Fruit fly (Drosophila melanogaster) whole organism, wandering third instar larva: ENCODE measurements around the gene CG33523.

ENCODE experiments used
- Dfd ChIP-seq: fragments of >200 bp; optimal IDR thresholded peaks from 2 replicates; lab custom pipeline; 2017; ENCODE audit warnings: missing biosample characterization, missing genetic modification characterization
- Dif ChIP-seq: fragments of 200-275, 200-300 bp; sonication (Bioruptor generic); optimal IDR thresholded peaks from 2 replicates; lab custom pipeline; 2018; ENCODE audit warnings: missing biosample characterization, missing genetic modification characterization; ENCODE audit not compliant: partially characterized antibody
- N ChIP-seq: fragments of >200 bp; optimal IDR thresholded peaks from 2 replicates; lab custom pipeline; 2018; ENCODE audit warnings: missing biosample characterization, missing external identifiers, missing genetic modification characterization
- Sp1 ChIP-seq: fragments of 200-800 bp; sonication (Bioruptor generic); optimal IDR thresholded peaks from 3 replicates; lab custom pipeline; 2019; ENCODE audit warnings: missing biosample characterization, mild to moderate bottlenecking, missing genetic modification characterization, moderate library complexity
- ey ChIP-seq: fragments of 200-800 bp; sonication (Bioruptor generic); optimal IDR thresholded peaks from 2 replicates; lab custom pipeline; 2016; ENCODE audit warnings: missing biosample characterization, missing genetic modification characterization
- pan ChIP-seq: fragments of >200 bp; optimal IDR thresholded peaks from 2 replicates; lab custom pipeline; 2017
- usp ChIP-seq: fragments of >200 bp; optimal IDR thresholded peaks from 2 replicates; lab custom pipeline; 2017; ENCODE audit warnings: missing biosample characterization, missing genetic modification characterization
- woc ChIP-seq: sonication (Bioruptor generic); optimal IDR thresholded peaks from 2 replicates; lab custom pipeline; 2016; ENCODE audit warnings: missing biosample characterization, mild to moderate bottlenecking, missing genetic modification characterization

- TF ChIP-seq Dif (no peak), pan (lab: Kevin White, UChicago) (no peak), woc (GFP tag; lab: Kevin White, UChicago) (no peak), Dfd (GFP tag; lab: Kevin White, UChicago) (no peak), usp (no peak), Sp1 (GFP tag; lab: Kevin White, UChicago) (no peak), ey (GFP tag; lab: Kevin White, UChicago) (no peak), N (no peak)
Measured at dm6 chr3L:5922005-5922685, 1.5 kb upstream of the CG33523 start, which contains the start of gene CG32407.
